Worm (Caenorhabditis elegans) whole organism, L4 larva: ENCODE measurements around the gene oac-14.

Experiments
- F10B5.3 ChIP-seq: sonication (generic microtip); optimal IDR thresholded peaks from 2 replicates; lab custom pipeline; 2016; ENCODE audit warnings: mild to moderate bottlenecking, missing genetic modification characterization, missing compliant biosample characterization
- F44E2.7 ChIP-seq: fragments of 200-800 bp; sonication (Bioruptor generic); IDR thresholded peaks from 2 replicates; pipeline ENCODE4 v2.1.2; 2022; ENCODE audit warnings: missing genetic modification characterization, missing compliant biosample characterization
- R02D3.7 ChIP-seq: fragments of 150-350 bp; sonication (generic microtip); optimal IDR thresholded peaks from 3 replicates; lab custom pipeline; 2014; ENCODE audit warnings: missing biosample characterization, missing genetic modification characterization
- T20F7.1 ChIP-seq: fragments of 200-800 bp; sonication (Bioruptor generic); optimal IDR thresholded peaks from 2 replicates; lab custom pipeline; 2018; ENCODE audit warnings: mild to moderate bottlenecking, missing genetic modification characterization, missing compliant biosample characterization
- T26A8.4 ChIP-seq: fragments of 200-800 bp; sonication (Bioruptor generic); IDR thresholded peaks from 2 replicates; pipeline ENCODE4 v1.3.6; 2022; ENCODE audit warnings: missing genetic modification characterization, missing compliant biosample characterization
- Y75B8A.6 ChIP-seq: fragments of 200-800 bp; sonication (Bioruptor generic); IDR thresholded peaks from 2 replicates; pipeline ENCODE4 v1.3.6; 2022; ENCODE audit warnings: missing genetic modification reagents, missing genetic modification characterization, missing compliant biosample characterization
- ZK337.2 ChIP-seq: fragments of 200-800 bp; sonication (Bioruptor generic); IDR thresholded peaks from 2 replicates; pipeline ENCODE4 v1.3.6; 2022; ENCODE audit warnings: missing genetic modification reagents, missing genetic modification characterization, missing compliant biosample characterization
- ZK546.5 ChIP-seq, 2 experiments: sonication (generic microtip); optimal IDR thresholded peaks; 2 replicates each; lab custom pipeline; 2017; ENCODE audit warnings: missing biosample characterization in 2 of 2, missing genetic modification characterization in 2 of 2
- aha-1 ChIP-seq: fragments of 150-350 bp; peaks from one replicate; lab custom pipeline; 2014; ENCODE audit warnings: missing biosample characterization, missing genetic modification characterization
- aly-2 ChIP-seq: sonication (generic microtip); optimal IDR thresholded peaks from 2 replicates; lab custom pipeline; 2018; ENCODE audit warnings: missing biosample characterization, missing genetic modification characterization
- ceh-20 ChIP-seq: fragments of 200-800 bp; sonication (Bioruptor generic); IDR thresholded peaks from 2 replicates; pipeline ENCODE4 v1.3.6; 2022; ENCODE audit warnings: missing genetic modification reagents, missing genetic modification characterization, missing compliant biosample characterization
- ceh-28 ChIP-seq: fragments of 150-350 bp; optimal IDR thresholded peaks from 2 replicates; lab custom pipeline; 2014; ENCODE audit warnings: missing biosample characterization, missing genetic modification reagents, missing genetic modification characterization
- ceh-32 ChIP-seq: sonication (generic microtip); optimal IDR thresholded peaks from 2 replicates; lab custom pipeline; 2016; ENCODE audit warnings: mild to moderate bottlenecking, missing genetic modification characterization, missing compliant biosample characterization; ENCODE audit not compliant: poor library complexity
- ceh-62 ChIP-seq: sonication (generic microtip); optimal IDR thresholded peaks from 2 replicates; lab custom pipeline; 2017; ENCODE audit warnings: missing biosample characterization, missing genetic modification characterization
- daf-16 ChIP-seq, 3 experiments: sonication (generic microtip); optimal IDR thresholded peaks; 2 replicates each; lab custom pipeline; 2016 to 2017; ENCODE audit warnings: missing genetic modification characterization in 3 of 3, missing genetic modification reagents in 3 of 3, mild to moderate bottlenecking in 2 of 3, missing compliant biosample characterization in 2 of 3, missing biosample characterization in 1 of 3, moderate library complexity in 1 of 3
- daf-19 ChIP-seq: fragments of 200-800 bp; sonication (Bioruptor generic); conservative IDR thresholded peaks from 2 replicates; pipeline ENCODE4 v1.3.6; 2022; ENCODE audit warnings: missing genetic modification characterization, missing compliant biosample characterization
- daf-8 ChIP-seq: fragments of 200-800 bp; sonication (Bioruptor generic); IDR thresholded peaks from 2 replicates; pipeline ENCODE4 v1.3.6; 2022; ENCODE audit warnings: missing genetic modification characterization, missing compliant biosample characterization
- dmd-6 ChIP-seq: fragments of 200-800 bp; sonication (Bioruptor generic); IDR thresholded peaks from 2 replicates; pipeline ENCODE4 v1.3.6; 2022; ENCODE audit warnings: missing genetic modification reagents, missing genetic modification characterization, missing compliant biosample characterization
- dmd-8 ChIP-seq: fragments of 200-800 bp; sonication (Bioruptor generic); IDR thresholded peaks from 2 replicates; pipeline ENCODE4 v1.3.6; 2022; ENCODE audit warnings: missing genetic modification characterization, missing compliant biosample characterization
- dve-1 ChIP-seq: sonication (generic microtip); optimal IDR thresholded peaks from 2 replicates; lab custom pipeline; 2017; ENCODE audit warnings: antibody characterized with exemption, mild to moderate bottlenecking, missing genetic modification characterization, missing compliant biosample characterization; ENCODE audit not compliant: insufficient read depth
- egl-43 ChIP-seq: fragments of 200-800 bp; sonication (Bioruptor generic); IDR thresholded peaks from 2 replicates; pipeline ENCODE4 v1.3.6; 2022; ENCODE audit warnings: missing genetic modification reagents, missing genetic modification characterization, missing compliant biosample characterization
- fkh-10 ChIP-seq: fragments of 150-350 bp; optimal IDR thresholded peaks from 2 replicates; lab custom pipeline; 2014; ENCODE audit warnings: missing biosample characterization, missing genetic modification reagents, missing genetic modification characterization
- gei-8 ChIP-seq: fragments of 200-800 bp; sonication (Bioruptor generic); optimal IDR thresholded peaks from 2 replicates; lab custom pipeline; 2018; ENCODE audit warnings: mild to moderate bottlenecking, missing genetic modification characterization, missing compliant biosample characterization
- hif-1 ChIP-seq, 2 experiments: sonication (generic microtip); optimal IDR thresholded peaks; 2 replicates each; lab custom pipeline; 2016 to 2017; ENCODE audit warnings: missing compliant biosample characterization in 2 of 2, missing genetic modification characterization in 2 of 2, missing genetic modification reagents in 2 of 2, missing genotype in 2 of 2, mild to moderate bottlenecking in 1 of 2
- hlh-30 ChIP-seq: sonication (generic microtip); optimal IDR thresholded peaks from 2 replicates; lab custom pipeline; 2017; ENCODE audit warnings: antibody characterized with exemption, mild to moderate bottlenecking, missing genetic modification characterization, missing compliant biosample characterization; ENCODE audit not compliant: insufficient read depth
- jun-1 ChIP-seq: fragments of 150-350 bp; optimal IDR thresholded peaks from 2 replicates; lab custom pipeline; 2014; ENCODE audit warnings: missing biosample characterization, missing genetic modification reagents, missing genetic modification characterization
- lin-15B ChIP-seq: fragments of 150-350 bp; sonication (generic microtip); optimal IDR thresholded peaks from 3 replicates; lab custom pipeline; 2014; ENCODE audit warnings: missing biosample characterization, missing genetic modification characterization
- lin-29 ChIP-seq: fragments of 200-800 bp; sonication (Bioruptor generic); IDR thresholded peaks from 2 replicates; pipeline ENCODE4 v1.3.6; 2022; ENCODE audit warnings: missing genetic modification reagents, missing genetic modification characterization, missing compliant biosample characterization
- lin-39 ChIP-seq: fragments of 150-350 bp; optimal IDR thresholded peaks from 2 replicates; lab custom pipeline; 2014; ENCODE audit warnings: missing biosample characterization, missing genetic modification reagents, missing genetic modification characterization
- madf-5 ChIP-seq, 2 experiments: fragments of 200-800 bp; sonication (Bioruptor generic); IDR thresholded peaks; 2 replicates each; pipeline ENCODE4 v1.3.6; 2022; ENCODE audit warnings: missing compliant biosample characterization in 2 of 2, missing genetic modification characterization in 2 of 2
- madf-9 ChIP-seq: fragments of 200-800 bp; sonication (Bioruptor generic); conservative IDR thresholded peaks from 2 replicates; pipeline ENCODE4 v1.3.6; 2022; ENCODE audit warnings: missing genetic modification reagents, missing genetic modification characterization, missing compliant biosample characterization
- mdl-1 ChIP-seq, 2 experiments: fragments of 150-350 bp in 1 of 2; sonication (generic microtip) in 1 of 2; optimal IDR thresholded peaks; 2 replicates each; lab custom pipeline; 2014 to 2017; ENCODE audit warnings: missing biosample characterization in 2 of 2, missing genetic modification characterization in 2 of 2
- mdt-29 ChIP-seq: fragments of 200-800 bp; sonication (Bioruptor generic); IDR thresholded peaks from 2 replicates; pipeline ENCODE4 v1.3.6; 2022; ENCODE audit warnings: missing genetic modification reagents, missing genetic modification characterization, missing compliant biosample characterization
- mxl-3 ChIP-seq: fragments of 200-800 bp; sonication (Bioruptor generic); optimal IDR thresholded peaks from 2 replicates; lab custom pipeline; 2018; ENCODE audit warnings: mild to moderate bottlenecking, missing genetic modification characterization, missing compliant biosample characterization
- nhr-11 ChIP-seq: fragments of 150-350 bp; optimal IDR thresholded peaks from 2 replicates; lab custom pipeline; 2014; ENCODE audit warnings: missing biosample characterization, missing genetic modification characterization
- nhr-42 ChIP-seq: fragments of 200-800 bp; sonication (Bioruptor generic); IDR thresholded peaks from 2 replicates; pipeline ENCODE4 v1.3.6; 2022; ENCODE audit warnings: missing genetic modification characterization, missing compliant biosample characterization
- nhr-48 ChIP-seq: sonication (generic microtip); optimal IDR thresholded peaks from 2 replicates; lab custom pipeline; 2016; ENCODE audit warnings: mild to moderate bottlenecking, missing genetic modification characterization, missing compliant biosample characterization
- nhr-76 ChIP-seq: fragments of 150-350 bp; optimal IDR thresholded peaks from 2 replicates; lab custom pipeline; 2014; ENCODE audit warnings: missing biosample characterization, missing genetic modification characterization
- rbr-2 ChIP-seq: sonication (generic microtip); optimal IDR thresholded peaks from 2 replicates; lab custom pipeline; 2016; ENCODE audit warnings: missing genotype, missing genetic modification characterization, missing compliant biosample characterization
- sdz-12 ChIP-seq: fragments of 200-800 bp; sonication (Bioruptor generic); optimal IDR thresholded peaks from 2 replicates; lab custom pipeline; 2018; ENCODE audit warnings: mild to moderate bottlenecking, missing genetic modification characterization, missing compliant biosample characterization
- snpc-4 ChIP-seq: fragments of 150-350 bp; optimal IDR thresholded peaks from 2 replicates; lab custom pipeline; 2014; ENCODE audit warnings: missing biosample characterization, missing genetic modification characterization
- tra-1 ChIP-seq: fragments of 200-800 bp; sonication (Bioruptor generic); IDR thresholded peaks from 2 replicates; pipeline ENCODE4 v1.3.6; 2022; ENCODE audit warnings: missing genetic modification reagents, missing genetic modification characterization, missing compliant biosample characterization
- unc-130 ChIP-seq: sonication (generic microtip); optimal IDR thresholded peaks from 2 replicates; lab custom pipeline; 2016; ENCODE audit warnings: missing genetic modification reagents, missing genetic modification characterization, missing compliant biosample characterization
- unc-39 ChIP-seq: sonication (generic microtip); optimal IDR thresholded peaks from 2 replicates; lab custom pipeline; 2017; ENCODE audit warnings: missing biosample characterization, missing genetic modification characterization
- vab-7 ChIP-seq: fragments of 200-800 bp; sonication (Bioruptor generic); IDR thresholded peaks from 2 replicates; pipeline ENCODE4 v1.3.6; 2022; ENCODE audit warnings: missing genetic modification reagents, missing genetic modification characterization, missing compliant biosample characterization
- zag-1 ChIP-seq: fragments of 150-350 bp; optimal IDR thresholded peaks from 2 replicates; lab custom pipeline; 2014; ENCODE audit warnings: missing biosample characterization, missing genetic modification characterization
- zfp-2 ChIP-seq: sonication (generic microtip); optimal IDR thresholded peaks from 2 replicates; lab custom pipeline; 2016; ENCODE audit warnings: mild to moderate bottlenecking, missing genetic modification characterization, missing compliant biosample characterization
- zfp-3 ChIP-seq: fragments of 200-800 bp; sonication (Bioruptor generic); conservative IDR thresholded peaks from 2 replicates; pipeline ENCODE4 v1.3.6; 2022; ENCODE audit warnings: missing genetic modification reagents, missing genetic modification characterization, missing compliant biosample characterization
- zip-2 ChIP-seq: fragments of 150-350 bp; optimal IDR thresholded peaks from 2 replicates; lab custom pipeline; 2014; ENCODE audit warnings: missing biosample characterization, missing genetic modification characterization

oac-14 gene

DNA sequence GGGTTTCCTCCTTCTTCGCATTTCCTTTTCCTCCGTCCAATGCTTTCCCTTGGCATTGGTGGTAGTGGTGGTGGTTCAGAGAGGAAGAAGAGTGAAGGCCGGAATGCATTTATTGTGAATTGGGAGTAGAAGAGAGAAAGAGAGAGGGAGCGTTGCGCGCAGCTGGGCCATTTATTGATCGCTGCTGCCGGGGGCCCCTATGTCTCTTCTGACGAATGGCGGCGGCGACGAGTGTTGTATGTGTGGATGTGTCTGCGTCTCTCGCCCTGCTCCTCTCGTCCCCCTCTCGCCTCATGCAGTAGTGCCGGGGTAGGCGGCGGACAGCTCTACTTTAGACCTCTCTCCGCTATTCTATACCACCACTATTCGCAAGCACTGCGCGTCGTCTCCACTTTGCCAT lies 4.8 kb upstream of the oac-14 start, which contains the start of gene unc-115 (continued):
- peak; percentile 93 for TF ChIP-seq egl-43 (GFP tag; lab: Robert Waterston, UW)
- TF ChIP-seq ZK337.2, result no peak
- no peak for TF ChIP-seq zfp-2
- 0 out of 2 replicates have a peak, but pooled peaks have one; percentile 26 for TF ChIP-seq vab-7
- no peak for TF ChIP-seq R02D3.7 (tag; lab: Kevin White, UChicago)
- TF ChIP-seq dmd-6 (GFP tag; lab: Robert Waterston, UW), result peak; percentile 48
- TF ChIP-seq lin-39 (tag; lab: Kevin White, UChicago), result peak; percentile 67
- no peak for TF ChIP-seq mdt-29 (GFP tag; lab: Robert Waterston, UW)
- peak; percentile 35 for TF ChIP-seq F10B5.3 (tag; lab: Kevin White, UChicago)
- peak in 1 of 2 experiments; percentile 69 for TF ChIP-seq hif-1 (tag; optimal IDR thresholded peaks at IDR 0.05; lab: Kevin White, UChicago)
- TF ChIP-seq madf-5 (GFP tag; IDR thresholded peaks at IDR 0.05; lab: Robert Waterston, UW), result 0 out of 4 replicates have a peak, but pooled peaks of 1 of the 2 experiments have one; percentile 43
- TF ChIP-seq zag-1, result no peak
- TF ChIP-seq zfp-3 (GFP tag; lab: Robert Waterston, UW), result 0 out of 2 replicates have a peak, but pooled peaks have one; percentile 9
- no peak for TF ChIP-seq zip-2 (tag; lab: Kevin White, UChicago)
- TF ChIP-seq daf-8 (GFP tag; lab: Robert Waterston, UW), result 0 out of 2 replicates have a peak, but pooled peaks have one; percentile 59
- TF ChIP-seq gei-8 (GFP tag; lab: Kevin White, UChicago), result peak; percentile 27
- TF ChIP-seq aha-1 (tag; lab: Kevin White, UChicago), result peak; percentile 96
- TF ChIP-seq nhr-48 (tag; lab: Kevin White, UChicago), result peak; percentile 57
- TF ChIP-seq, all 104 proteins: peak for 51

- TF ChIP-seq zfp-3 (GFP tag; lab: Robert Waterston, UW), result no peak
- peak; percentile 78 for TF ChIP-seq madf-9 (GFP tag; lab: Robert Waterston, UW)
- no peak for TF ChIP-seq mdl-1 (tag; optimal IDR thresholded peaks at IDR 0.05; lab: Kevin White, UChicago)
- TF ChIP-seq ceh-62, result no peak
- TF ChIP-seq F44E2.7 (GFP tag; lab: Robert Waterston, UW), result peak; percentile 93
- TF ChIP-seq ZK546.5 (tag; optimal IDR thresholded peaks at IDR 0.05; lab: Kevin White, UChicago), result no peak
- no peak for TF ChIP-seq zip-2 (tag; lab: Kevin White, UChicago)
- TF ChIP-seq dmd-8 (GFP tag; lab: Robert Waterston, UW), result peak; percentile 80
- TF ChIP-seq sdz-12 (GFP tag; lab: Kevin White, UChicago), result peak; percentile 84
- peak; percentile 65 to 87 for TF ChIP-seq daf-16 (GFP tag; optimal IDR thresholded peaks at IDR 0.05; lab: Kevin White, UChicago)
- TF ChIP-seq daf-16 (tag; optimal IDR thresholded peaks at IDR 0.05; lab: Kevin White, UChicago), result peak; percentile 49
- TF ChIP-seq lin-15B (tag; lab: Kevin White, UChicago), result no peak
- no peak for TF ChIP-seq jun-1
- peak; percentile 74 for TF ChIP-seq Y75B8A.6 (GFP tag; lab: Robert Waterston, UW)
- peak; percentile 93 for TF ChIP-seq daf-19 (GFP tag; lab: Robert Waterston, UW)
- TF ChIP-seq hlh-30 (tag; lab: Kevin White, UChicago), result peak; percentile 69
- TF ChIP-seq tra-1 (GFP tag; lab: Robert Waterston, UW), result peak; percentile 84
- TF ChIP-seq egl-43 (GFP tag; lab: Robert Waterston, UW), result peak; percentile 94
- peak in 1 of 2 experiments; percentile 6 for TF ChIP-seq hif-1 (tag; optimal IDR thresholded peaks at IDR 0.05; lab: Kevin White, UChicago)
- no peak for TF ChIP-seq snpc-4 (tag; lab: Kevin White, UChicago)
- no peak for TF ChIP-seq zag-1
- TF ChIP-seq T20F7.1 (GFP tag; lab: Kevin White, UChicago), result no peak
- no peak for TF ChIP-seq ceh-28 (tag; lab: Kevin White, UChicago)
- peak; percentile 79 for TF ChIP-seq ceh-20
- TF ChIP-seq T26A8.4 (GFP tag; lab: Robert Waterston, UW), result peak; percentile 84
- peak; percentile 64 for TF ChIP-seq rbr-2 (tag; lab: Kevin White, UChicago)
- TF ChIP-seq unc-130, result peak; percentile 47
- TF ChIP-seq nhr-11 (tag; lab: Kevin White, UChicago), result peak; percentile 47
- TF ChIP-seq nhr-42 (GFP tag; lab: Robert Waterston, UW), result peak; percentile 68; the same call in 1 of the 2 replicates
- peak; percentile 56 for TF ChIP-seq mxl-3 (GFP tag; lab: Kevin White, UChicago)
- 0 out of 2 replicates have a peak, but pooled peaks have one; percentile 63 for TF ChIP-seq lin-29 (GFP tag; lab: Robert Waterston, UW)
- no peak for TF ChIP-seq nhr-76 (tag; lab: Kevin White, UChicago)
- no peak for TF ChIP-seq aly-2 (tag; lab: Kevin White, UChicago)
- TF ChIP-seq ceh-32, result peak; percentile 58
- TF ChIP-seq dve-1, result peak; percentile 65
- TF ChIP-seq fkh-10 (GFP tag; lab: Kevin White, UChicago), result peak; percentile 25
- no peak for TF ChIP-seq unc-39 (tag; lab: Kevin White, UChicago)
Measured at ce11 chrX:10145011-10145410, 3.2 kb upstream of the oac-14 start.
